Worm (Caenorhabditis elegans) whole organism, late embryonic: ENCODE measurements around the gene unc-53.

Experiments used
- ahr-1 ChIP-seq: sonication (generic microtip); optimal IDR thresholded peaks from 2 replicates; lab custom pipeline; 2016; ENCODE audit warnings: missing genetic modification characterization, missing compliant biosample characterization
- ama-1 ChIP-seq: fragments of 150-350 bp; optimal IDR thresholded peaks from 2 replicates; lab custom pipeline; 2014
- ceh-34 ChIP-seq: sonication (generic microtip); optimal IDR thresholded peaks from 2 replicates; lab custom pipeline; 2016; ENCODE audit warnings: mild to moderate bottlenecking, missing genetic modification characterization, missing compliant biosample characterization
- elt-2 ChIP-seq: sonication (generic microtip); optimal IDR thresholded peaks from 2 replicates; lab custom pipeline; 2016; ENCODE audit warnings: missing genetic modification reagents, missing genetic modification characterization, missing compliant biosample characterization
- odd-2 ChIP-seq: sonication (generic microtip); optimal IDR thresholded peaks from 2 replicates; lab custom pipeline; 2017; ENCODE audit warnings: antibody characterized with exemption, mild to moderate bottlenecking, missing genetic modification characterization, missing compliant biosample characterization
- pha-4 ChIP-seq: fragments of 150-350 bp; optimal IDR thresholded peaks from 2 replicates; lab custom pipeline; 2018; ENCODE audit warnings: missing biosample characterization, missing genetic modification reagents, missing genetic modification characterization

DNA sequence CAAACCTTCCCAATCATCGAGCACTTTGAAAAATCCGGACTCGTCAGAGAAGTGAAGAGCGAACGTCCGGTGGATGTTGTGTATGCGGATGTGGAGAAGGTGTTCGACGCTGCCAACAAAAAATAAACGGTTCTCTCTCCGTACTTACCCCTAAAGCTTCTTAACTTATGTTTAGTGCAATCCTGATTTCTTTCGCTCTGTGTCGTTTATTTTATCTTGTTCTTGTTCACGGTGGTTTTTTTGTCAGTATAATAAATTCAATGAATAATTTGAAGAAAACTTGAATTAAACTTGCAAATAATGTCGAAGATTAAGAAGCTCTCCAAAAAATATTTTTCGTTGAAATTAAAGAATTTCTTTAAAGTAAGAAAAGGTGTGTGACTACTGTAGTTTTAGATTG, 39.7 kb upstream of the unc-53 start, which contains the start of gene F40F8.3:
- TF ChIP-seq ama-1 (lab: Kevin White, UChicago) (no peak), ahr-1 (tag; lab: Kevin White, UChicago) (no peak), elt-2 (tag; lab: Kevin White, UChicago) (no peak), ceh-34 (no peak), odd-2 (no peak), pha-4 (tag; lab: Kevin White, UChicago) (no peak)
